Worm (Caenorhabditis elegans) whole organism, early embryonic: ENCODE data around the gene F53B1.8.

Source experiments
- ama-1 ChIP-seq: fragments of 150-350 bp; optimal IDR thresholded peaks from 2 replicates; lab custom pipeline; 2014
- ceh-13 ChIP-seq: fragments of 200-800 bp; sonication (Bioruptor generic); optimal IDR thresholded peaks from 2 replicates; lab custom pipeline; 2018; ENCODE audit warnings: mild to moderate bottlenecking, missing genetic modification characterization, missing compliant biosample characterization
- pes-1 ChIP-seq: fragments of 200-800 bp; sonication (Bioruptor generic); IDR thresholded peaks from 2 replicates; pipeline ENCODE4 v1.3.6; 2022; ENCODE audit warnings: missing genetic modification reagents, missing genetic modification characterization, missing compliant biosample characterization

ce11 chrX:2074055-2074454 is 56.0 kb downstream of the F53B1.8 start, which contains the start of gene txdc-12.2:
- TF ChIP-seq ama-1 (lab: Kevin White, UChicago) (no peak), pes-1 (GFP tag; lab: Robert Waterston, UW) (no peak), ceh-13 (GFP tag; lab: Kevin White, UChicago) (no peak)
